Worm (Caenorhabditis elegans) whole organism, L3 larva: ENCODE data around the gene C09G9.1.
A peak's percentile ranks its signal among the peaks of the same experiment; 100 is the strongest.

ENCODE experiments used
- R02D3.7 ChIP-seq: fragments of 150-350 bp; optimal IDR thresholded peaks from 2 replicates; lab custom pipeline; 2014; ENCODE audit warnings: missing biosample characterization, missing genetic modification characterization
- ZK546.5 ChIP-seq: sonication (generic microtip); optimal IDR thresholded peaks from 2 replicates; lab custom pipeline; 2017; ENCODE audit warnings: missing biosample characterization, missing genetic modification characterization
- aly-2 ChIP-seq: fragments of 150-350 bp; optimal IDR thresholded peaks from 2 replicates; lab custom pipeline; 2014; ENCODE audit warnings: missing biosample characterization, missing genetic modification characterization
- ama-1 ChIP-seq: fragments of 150-350 bp; optimal IDR thresholded peaks from 2 replicates; lab custom pipeline; 2018
- ceh-16 ChIP-seq: sonication (generic microtip); optimal IDR thresholded peaks from 2 replicates; lab custom pipeline; 2017; ENCODE audit warnings: missing biosample characterization, missing genetic modification characterization
- ceh-28 ChIP-seq: fragments of 150-350 bp; optimal IDR thresholded peaks from 2 replicates; lab custom pipeline; 2014; ENCODE audit warnings: missing biosample characterization, missing genetic modification reagents, missing genetic modification characterization
- daf-12 ChIP-seq: fragments of 150-350 bp; optimal IDR thresholded peaks from 2 replicates; lab custom pipeline; 2014; ENCODE audit warnings: missing biosample characterization, missing genetic modification reagents, missing genetic modification characterization
- egl-27 ChIP-seq: sonication (generic microtip); optimal IDR thresholded peaks from 4 replicates; lab custom pipeline; 2017; ENCODE audit warnings: missing biosample characterization, missing genetic modification reagents, missing genetic modification characterization
- elt-1 ChIP-seq: fragments of 150-350 bp; optimal IDR thresholded peaks from 2 replicates; lab custom pipeline; 2014; ENCODE audit warnings: missing biosample characterization, missing genetic modification characterization
- elt-3 ChIP-seq, 3 experiments: fragments of 150-350 bp in 1 of 3; sonication (generic microtip) in 2 of 3; optimal IDR thresholded peaks; 2 replicates in 2 of 3; 4 replicates in 1 of 3; lab custom pipeline; 2014 to 2017; ENCODE audit warnings: missing biosample characterization in 3 of 3, missing genetic modification characterization in 3 of 3
- fkh-10 ChIP-seq: sonication (generic microtip); optimal IDR thresholded peaks from 2 replicates; lab custom pipeline; 2017; ENCODE audit warnings: missing biosample characterization, missing genetic modification reagents, missing genetic modification characterization
- fos-1 ChIP-seq: fragments of 150-350 bp; optimal IDR thresholded peaks from 2 replicates; lab custom pipeline; 2014; ENCODE audit warnings: missing biosample characterization, missing genetic modification characterization
- hmg-11 ChIP-seq: sonication (generic microtip); optimal IDR thresholded peaks from 2 replicates; lab custom pipeline; 2016; ENCODE audit warnings: missing genetic modification characterization, missing compliant biosample characterization
- jun-1 ChIP-seq: fragments of 150-350 bp; optimal IDR thresholded peaks from 2 replicates; lab custom pipeline; 2014; ENCODE audit warnings: missing biosample characterization, missing genetic modification reagents, missing genetic modification characterization
- lin-15B ChIP-seq: fragments of 150-350 bp; optimal IDR thresholded peaks from 2 replicates; lab custom pipeline; 2014; ENCODE audit warnings: missing biosample characterization, missing genetic modification characterization
- lsy-12 ChIP-seq: sonication (generic microtip); optimal IDR thresholded peaks from 2 replicates; lab custom pipeline; 2016; ENCODE audit warnings: mild to moderate bottlenecking, missing genetic modification characterization, missing compliant biosample characterization
- mdl-1 ChIP-seq: fragments of 150-350 bp; optimal IDR thresholded peaks from 2 replicates; lab custom pipeline; 2014; ENCODE audit warnings: missing biosample characterization, missing genetic modification characterization
- nfya-1 ChIP-seq: sonication (generic microtip); optimal IDR thresholded peaks from 2 replicates; lab custom pipeline; 2017; ENCODE audit warnings: missing genetic modification characterization, mild to moderate bottlenecking, missing compliant biosample characterization, antibody characterized with exemption, moderate library complexity; ENCODE audit not compliant: insufficient read depth
- nhr-12 ChIP-seq: fragments of 150-350 bp; optimal IDR thresholded peaks from 2 replicates; lab custom pipeline; 2014; ENCODE audit warnings: missing biosample characterization, missing genetic modification characterization
- nhr-23 ChIP-seq: fragments of 150-350 bp; optimal IDR thresholded peaks from 2 replicates; lab custom pipeline; 2014; ENCODE audit warnings: missing biosample characterization, missing genetic modification reagents, missing genetic modification characterization
- nhr-237 ChIP-seq: fragments of 150-350 bp; optimal IDR thresholded peaks from 2 replicates; lab custom pipeline; 2014; ENCODE audit warnings: missing biosample characterization, missing genetic modification characterization
- nhr-25 ChIP-seq: sonication (generic microtip); optimal IDR thresholded peaks from 2 replicates; lab custom pipeline; 2017; ENCODE audit warnings: missing biosample characterization, missing genetic modification characterization
- nhr-43 ChIP-seq: sonication (generic microtip); optimal IDR thresholded peaks from 2 replicates; lab custom pipeline; 2016; ENCODE audit warnings: mild to moderate bottlenecking, missing genetic modification characterization, missing compliant biosample characterization; ENCODE audit not compliant: poor library complexity, severe bottlenecking
- nhr-67 ChIP-seq: fragments of 150-350 bp; optimal IDR thresholded peaks from 2 replicates; lab custom pipeline; 2014; ENCODE audit warnings: missing biosample characterization, missing genetic modification characterization
- nhr-76 ChIP-seq: fragments of 150-350 bp; sonication (generic microtip); optimal IDR thresholded peaks from 5 replicates; lab custom pipeline; 2014; ENCODE audit warnings: missing biosample characterization, missing genetic modification characterization
- nhr-77 ChIP-seq: fragments of 150-350 bp; optimal IDR thresholded peaks from 2 replicates; lab custom pipeline; 2014; ENCODE audit warnings: missing biosample characterization, missing genetic modification characterization
- sea-2 ChIP-seq: fragments of 150-350 bp; sonication (generic microtip); optimal IDR thresholded peaks from 4 replicates; lab custom pipeline; 2014; ENCODE audit warnings: missing biosample characterization, missing genetic modification reagents, missing genetic modification characterization
- skn-1 ChIP-seq: fragments of 150-350 bp; optimal IDR thresholded peaks from 2 replicates; lab custom pipeline; 2014; ENCODE audit warnings: missing biosample characterization, missing genetic modification characterization
- snpc-4 ChIP-seq: fragments of 150-350 bp; optimal IDR thresholded peaks from 2 replicates; lab custom pipeline; 2014; ENCODE audit warnings: missing biosample characterization, missing genetic modification characterization
- tbx-2 ChIP-seq: sonication (generic microtip); optimal IDR thresholded peaks from 2 replicates; lab custom pipeline; 2016; ENCODE audit warnings: mild to moderate bottlenecking, missing genetic modification characterization, missing compliant biosample characterization
- unc-39 ChIP-seq: sonication (generic microtip); optimal IDR thresholded peaks from 4 replicates; lab custom pipeline; 2017; ENCODE audit warnings: missing biosample characterization, missing genetic modification characterization
- unc-62 ChIP-seq: fragments of 150-350 bp; sonication (generic microtip); optimal IDR thresholded peaks from 4 replicates; lab custom pipeline; 2014; ENCODE audit warnings: missing biosample characterization, missing genetic modification reagents, missing genetic modification characterization
- zag-1 ChIP-seq: fragments of 150-350 bp; optimal IDR thresholded peaks from 2 replicates; lab custom pipeline; 2014; ENCODE audit warnings: missing biosample characterization, missing genetic modification characterization
- ztf-11 ChIP-seq: fragments of 150-350 bp; optimal IDR thresholded peaks from 2 replicates; lab custom pipeline; 2014; ENCODE audit warnings: missing biosample characterization, missing genetic modification characterization

C09G9.1 gene

DNA sequence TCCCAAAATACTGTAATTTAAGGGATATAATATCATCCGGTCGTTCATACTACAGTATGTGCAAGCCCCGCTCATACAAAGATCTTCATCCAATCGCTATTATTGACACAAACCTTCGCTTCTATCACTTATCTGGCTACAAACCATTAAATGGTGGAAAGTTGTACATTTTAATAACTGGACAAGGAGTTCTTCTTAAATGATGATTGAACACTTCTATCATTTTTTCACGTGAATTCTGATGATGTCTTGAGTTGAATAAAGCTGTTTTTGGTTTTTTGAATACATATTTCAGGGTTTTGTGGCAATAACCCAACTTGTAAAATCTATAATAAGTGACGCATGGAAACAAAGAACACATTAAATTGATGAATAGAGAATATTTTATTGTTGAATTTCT, 42.7 kb downstream of the C09G9.1 start:
- no peak for TF ChIP-seq aly-2 (tag; lab: Kevin White, UChicago)
- no peak for TF ChIP-seq ZK546.5 (tag; lab: Kevin White, UChicago)
- no peak for TF ChIP-seq ztf-11 (tag; lab: Kevin White, UChicago)
- no peak for TF ChIP-seq hmg-11 (tag; lab: Kevin White, UChicago)
- TF ChIP-seq nhr-67 = no peak
- TF ChIP-seq ceh-28 (tag; lab: Kevin White, UChicago) = peak; percentile 23
- no peak for TF ChIP-seq unc-62 (GFP tag; lab: Kevin White, UChicago)
- no peak for TF ChIP-seq tbx-2 (tag; lab: Kevin White, UChicago)
- TF ChIP-seq skn-1 (tag; lab: Kevin White, UChicago) = no peak
- no peak for TF ChIP-seq fos-1 (tag; lab: Kevin White, UChicago)
- TF ChIP-seq nfya-1 = peak; percentile 20
- TF ChIP-seq nhr-43 = peak; percentile 63
- TF ChIP-seq lsy-12 (tag; lab: Kevin White, UChicago) = no peak
- TF ChIP-seq nhr-23 (tag; lab: Kevin White, UChicago) = peak; percentile 0
- peak; percentile 1 for TF ChIP-seq elt-1 (tag; lab: Kevin White, UChicago)
- peak; percentile 79 for TF ChIP-seq nhr-25 (tag; lab: Kevin White, UChicago)
- peak; percentile 45 for TF ChIP-seq R02D3.7 (tag; lab: Kevin White, UChicago)
- no peak for TF ChIP-seq fkh-10 (GFP tag; lab: Kevin White, UChicago)
- no peak for TF ChIP-seq sea-2 (GFP tag; lab: Kevin White, UChicago)
- no peak for TF ChIP-seq snpc-4
- peak in 1 of 3 experiments; percentile 64 for TF ChIP-seq elt-3 (tag; optimal IDR thresholded peaks at IDR 0.05; lab: Kevin White, UChicago)
- no peak for TF ChIP-seq egl-27 (tag; lab: Kevin White, UChicago)

- TF ChIP-seq ceh-16 (tag; lab: Kevin White, UChicago) = no peak
- no peak for TF ChIP-seq jun-1 (tag; lab: Kevin White, UChicago)
- no peak for TF ChIP-seq unc-62 (GFP tag; lab: Kevin White, UChicago)
- no peak for TF ChIP-seq tbx-2 (tag; lab: Kevin White, UChicago)
- no peak for TF ChIP-seq nhr-23 (tag; lab: Kevin White, UChicago)
- TF ChIP-seq mdl-1 (tag; lab: Kevin White, UChicago) = no peak
- no peak for TF ChIP-seq daf-12
- no peak for TF ChIP-seq skn-1 (tag; lab: Kevin White, UChicago)
- no peak for TF ChIP-seq lsy-12 (tag; lab: Kevin White, UChicago)
- no peak for TF ChIP-seq nhr-237 (tag; lab: Kevin White, UChicago)
- TF ChIP-seq zag-1 (tag; lab: Kevin White, UChicago) = no peak
These were observed 44.1 kb downstream of the C09G9.1 start, which contains the start of gene T28C6.5 for ce11 chrIV:8821147-8821546. Gene T28C6.5, plus strand, starts transcription at chrIV:8821447.

- TF ChIP-seq unc-39 (tag; lab: Kevin White, UChicago) (no peak), R02D3.7 (tag; lab: Kevin White, UChicago) (no peak), nhr-237 (tag; lab: Kevin White, UChicago) (no peak), tbx-2 (tag; lab: Kevin White, UChicago) (no peak), nhr-76 (tag; lab: Kevin White, UChicago) (no peak)
These were observed 45.2 kb downstream of the C09G9.1 start, which contains the start of gene T28C6.3 for ce11 chrIV:8820041-8820440. Gene T28C6.3, plus strand, starts transcription at chrIV:8820341.

ce11 chrIV:8819471-8819870, 45.8 kb downstream of the C09G9.1 start:
- TF ChIP-seq lin-15B (tag; lab: Kevin White, UChicago) (no peak), snpc-4 (no peak), nhr-67 (no peak), unc-62 (GFP tag; lab: Kevin White, UChicago) (no peak), nhr-23 (tag; lab: Kevin White, UChicago) (no peak), unc-39 (tag; lab: Kevin White, UChicago) (no peak), nhr-25 (tag; lab: Kevin White, UChicago) (no peak), egl-27 (tag; lab: Kevin White, UChicago) (no peak), nhr-12 (tag; lab: Kevin White, UChicago) (no peak), nhr-77 (tag; lab: Kevin White, UChicago) (no peak), elt-3 (tag; optimal IDR thresholded peaks at IDR 0.05; lab: Kevin White, UChicago) (no peak), mdl-1 (tag; lab: Kevin White, UChicago) (no peak)

- TF ChIP-seq ama-1 (lab: Kevin White, UChicago) = no peak
- no peak for TF ChIP-seq ZK546.5 (tag; lab: Kevin White, UChicago)
These were observed 47.6 kb downstream of the C09G9.1 start, which contains the start of gene T28C6.10 for ce11 chrIV:8817639-8818038. Gene T28C6.10, plus strand, starts transcription at chrIV:8817939.
